Fruit fly (Drosophila melanogaster) whole organism, embryonic: ENCODE data around the gene Tim17a1.

Experiments used
- CG12155 ChIP-seq: fragments of 200-800 bp; sonication (Bioruptor generic); optimal IDR thresholded peaks from 3 replicates; lab custom pipeline; 2016; ENCODE audit warnings: missing biosample characterization, missing genetic modification characterization
- CG15011 ChIP-seq: fragments of 200-800 bp; sonication (Bioruptor generic); optimal IDR thresholded peaks from 3 replicates; lab custom pipeline; 2018; ENCODE audit warnings: missing biosample characterization, mild to moderate bottlenecking, missing genetic modification characterization
- CG6654 ChIP-seq: fragments of 200-800 bp; sonication (Bioruptor generic); optimal IDR thresholded peaks from 2 replicates; lab custom pipeline; 2017; ENCODE audit warnings: missing biosample characterization, mild to moderate bottlenecking, missing genetic modification characterization
- CG7357 ChIP-seq: fragments of 200-800 bp; sonication (Bioruptor generic); IDR thresholded peaks from 3 replicates; pipeline ENCODE4 v1.3.6; 2022; ENCODE audit warnings: missing biosample characterization, missing genetic modification characterization
- CG7556 ChIP-seq: fragments of 200-800 bp; sonication (Bioruptor generic); optimal IDR thresholded peaks from 2 replicates; lab custom pipeline; 2017; ENCODE audit warnings: missing biosample characterization, mild to moderate bottlenecking, missing genetic modification characterization
- Dref ChIP-seq: fragments of 200-800 bp; sonication (Bioruptor generic); IDR thresholded peaks from 2 replicates; pipeline ENCODE4 v1.3.6; 2022; ENCODE audit warnings: missing biosample characterization, missing genetic modification characterization
- Hand ChIP-seq: fragments of 200-800 bp; sonication (Bioruptor generic); optimal IDR thresholded peaks from 2 replicates; lab custom pipeline; 2017; ENCODE audit warnings: mild to moderate bottlenecking, missing biosample characterization, missing genetic modification reagents, missing genetic modification characterization
- Poxn ChIP-seq: fragments of 200-800 bp; sonication (Bioruptor generic); IDR thresholded peaks from 2 replicates; pipeline ENCODE4 v1.3.6; 2022; ENCODE audit warnings: missing biosample characterization, missing genetic modification characterization
- dati ChIP-seq: fragments of 200-800 bp; sonication (Bioruptor generic); IDR thresholded peaks from 2 replicates; pipeline ENCODE4 v1.3.6; 2022; ENCODE audit warnings: missing biosample characterization, missing genetic modification characterization
- esg ChIP-seq: fragments of 200-800 bp; sonication (Bioruptor generic); conservative IDR thresholded peaks from 2 replicates; pipeline ENCODE4 v1.3.6; 2022; ENCODE audit warnings: missing biosample characterization, missing genetic modification characterization
- fd3F ChIP-seq: fragments of 200-800 bp; sonication (Bioruptor generic); optimal IDR thresholded peaks from 2 replicates; lab custom pipeline; 2018; ENCODE audit warnings: missing biosample characterization, mild to moderate bottlenecking, missing genetic modification characterization, moderate library complexity
- gce ChIP-seq: fragments of 200-800 bp; sonication (Bioruptor generic); IDR thresholded peaks from 3 replicates; pipeline ENCODE4 v1.3.6; 2022; ENCODE audit warnings: missing biosample characterization, missing genetic modification characterization
- slp2 ChIP-seq: fragments of 200-800 bp; sonication (Bioruptor generic); optimal IDR thresholded peaks from 2 replicates; lab custom pipeline; 2016; ENCODE audit warnings: missing biosample characterization, missing genetic modification characterization

dm6 chr3R:12369135-12369792 is 4.8 kb upstream of the Tim17a1 start, which contains the start of gene GstD1:
- TF ChIP-seq CG12155 (GFP tag; lab: Kevin White, UChicago) (peak; percentile 42), CG7556 (peak; percentile 53), CG7357 (GFP tag; lab: Robert Waterston, UW) (no peak), Hand (GFP tag; lab: Kevin White, UChicago) (no peak), CG15011 (GFP tag; lab: Kevin White, UChicago) (peak; percentile 4), Poxn (GFP tag; lab: Robert Waterston, UW) (no peak), Dref (GFP tag; lab: Robert Waterston, UW) (no peak), dati (GFP tag; lab: Robert Waterston, UW) (no peak), CG6654 (peak; percentile 34), esg (GFP tag; lab: Robert Waterston, UW) (peak; percentile 16; the same call in 1 of the 2 replicates), gce (GFP tag; lab: Robert Waterston, UW) (no peak), fd3F (peak; percentile 34), slp2 (GFP tag; lab: Kevin White, UChicago) (peak; percentile 39)
